Worm (Caenorhabditis elegans) whole organism, midembryonic: Measurements from ENCODE around the gene K04G7.1.

ENCODE experiments used
- T22C8.4 ChIP-seq: fragments of 200-800 bp; sonication (Bioruptor generic); IDR thresholded peaks from 2 replicates; pipeline ENCODE4 v1.3.6; 2022; ENCODE audit warnings: missing genetic modification characterization, missing compliant biosample characterization
- cog-1 ChIP-seq: sonication (generic microtip); optimal IDR thresholded peaks from 2 replicates; lab custom pipeline; 2016; ENCODE audit warnings: missing genetic modification characterization, missing compliant biosample characterization
- flt-1 ChIP-seq: fragments of 200-800 bp; sonication (Bioruptor generic); IDR thresholded peaks from 2 replicates; pipeline ENCODE4 v1.3.6; 2022; ENCODE audit warnings: missing genetic modification characterization, missing compliant biosample characterization
- klf-2 ChIP-seq: fragments of 200-800 bp; sonication (Bioruptor generic); conservative IDR thresholded peaks from 2 replicates; pipeline ENCODE4 v1.3.6; 2022; ENCODE audit warnings: missing genetic modification reagents, missing genetic modification characterization, missing compliant biosample characterization
- med-1 ChIP-seq: sonication (generic microtip); optimal IDR thresholded peaks from 2 replicates; lab custom pipeline; 2017; ENCODE audit warnings: missing genetic modification characterization, mild to moderate bottlenecking, missing compliant biosample characterization, antibody characterized with exemption, missing genetic modification reagents; ENCODE audit not compliant: insufficient read depth
- ref-1 ChIP-seq: fragments of 200-800 bp; sonication (Bioruptor generic); conservative IDR thresholded peaks from 2 replicates; pipeline ENCODE4 v1.3.6; 2022; ENCODE audit warnings: missing genetic modification reagents, missing genetic modification characterization, missing compliant biosample characterization
- tab-1 ChIP-seq: fragments of 200-800 bp; sonication (Bioruptor generic); IDR thresholded peaks from 2 replicates; pipeline ENCODE4 v1.3.6; 2022; ENCODE audit warnings: missing genetic modification characterization, missing compliant biosample characterization
- ztf-23 ChIP-seq: fragments of 200-800 bp; sonication (Bioruptor generic); IDR thresholded peaks from 2 replicates; pipeline ENCODE4 v1.3.6; 2022; ENCODE audit warnings: missing genetic modification reagents, missing genetic modification characterization, missing compliant biosample characterization

ce11 chrIII:7167568-7167937 is 5.0 kb downstream of the K04G7.1 start, which contains the start of gene acs-4:
- TF ChIP-seq flt-1 (GFP tag; lab: Robert Waterston, UW) = no peak
- no peak for TF ChIP-seq tab-1
- no peak for TF ChIP-seq med-1 (GFP tag; lab: Kevin White, UChicago)
- no peak for TF ChIP-seq klf-2
- TF ChIP-seq cog-1 = no peak
- TF ChIP-seq ztf-23 (GFP tag; lab: Robert Waterston, UW) = no peak
- TF ChIP-seq ref-1 (GFP tag; lab: Robert Waterston, UW) = no peak
- TF ChIP-seq T22C8.4 = no peak
